Worm (Caenorhabditis elegans) whole organism, L4 larva: Measurements from ENCODE around the gene klp-6.
A peak's percentile ranks its signal among the peaks of the same experiment; 100 is the strongest.

Experiments
- F10B5.3 ChIP-seq: sonication (generic microtip); optimal IDR thresholded peaks from 2 replicates; lab custom pipeline; 2016; ENCODE audit warnings: mild to moderate bottlenecking, missing genetic modification characterization, missing compliant biosample characterization
- R02D3.7 ChIP-seq: fragments of 150-350 bp; sonication (generic microtip); optimal IDR thresholded peaks from 3 replicates; lab custom pipeline; 2014; ENCODE audit warnings: missing biosample characterization, missing genetic modification characterization
- T20F7.1 ChIP-seq: fragments of 200-800 bp; sonication (Bioruptor generic); optimal IDR thresholded peaks from 2 replicates; lab custom pipeline; 2018; ENCODE audit warnings: mild to moderate bottlenecking, missing genetic modification characterization, missing compliant biosample characterization
- T26A8.4 ChIP-seq: fragments of 200-800 bp; sonication (Bioruptor generic); IDR thresholded peaks from 2 replicates; pipeline ENCODE4 v1.3.6; 2022; ENCODE audit warnings: missing genetic modification characterization, missing compliant biosample characterization
- Y48G9A.11 ChIP-seq: fragments of 200-800 bp; sonication (Bioruptor generic); IDR thresholded peaks from 2 replicates; pipeline ENCODE4 v1.3.6; 2022; ENCODE audit warnings: missing genetic modification reagents, missing genetic modification characterization, missing compliant biosample characterization
- Y75B8A.6 ChIP-seq: fragments of 200-800 bp; sonication (Bioruptor generic); IDR thresholded peaks from 2 replicates; pipeline ENCODE4 v1.3.6; 2022; ENCODE audit warnings: missing genetic modification reagents, missing genetic modification characterization, missing compliant biosample characterization
- ZK337.2 ChIP-seq: fragments of 200-800 bp; sonication (Bioruptor generic); IDR thresholded peaks from 2 replicates; pipeline ENCODE4 v1.3.6; 2022; ENCODE audit warnings: missing genetic modification reagents, missing genetic modification characterization, missing compliant biosample characterization
- aha-1 ChIP-seq: fragments of 150-350 bp; peaks from one replicate; lab custom pipeline; 2014; ENCODE audit warnings: missing biosample characterization, missing genetic modification characterization
- aly-2 ChIP-seq: sonication (generic microtip); optimal IDR thresholded peaks from 2 replicates; lab custom pipeline; 2018; ENCODE audit warnings: missing biosample characterization, missing genetic modification characterization
- ama-1 ChIP-seq: fragments of 150-350 bp; optimal IDR thresholded peaks from 2 replicates; lab custom pipeline; 2014; ENCODE audit warnings: inconsistent platforms, mixed read lengths
- ceh-20 ChIP-seq: fragments of 200-800 bp; sonication (Bioruptor generic); IDR thresholded peaks from 2 replicates; pipeline ENCODE4 v1.3.6; 2022; ENCODE audit warnings: missing genetic modification reagents, missing genetic modification characterization, missing compliant biosample characterization
- ceh-82 ChIP-seq: sonication (generic microtip); optimal IDR thresholded peaks from 2 replicates; lab custom pipeline; 2017; ENCODE audit warnings: missing biosample characterization, missing genetic modification characterization
- cey-2 ChIP-seq: sonication (generic microtip); optimal IDR thresholded peaks from 3 replicates; lab custom pipeline; 2017; ENCODE audit warnings: missing genetic modification characterization, mild to moderate bottlenecking, missing compliant biosample characterization, antibody characterized with exemption, borderline replicate concordance; ENCODE audit not compliant: insufficient read depth
- ctbp-1 ChIP-seq: fragments of 200-800 bp; sonication (Bioruptor generic); IDR thresholded peaks from 2 replicates; pipeline ENCODE4 v1.3.6; 2022; ENCODE audit warnings: missing genetic modification reagents, missing genetic modification characterization, missing compliant biosample characterization
- daf-12 ChIP-seq: fragments of 150-350 bp; optimal IDR thresholded peaks from 2 replicates; lab custom pipeline; 2014; ENCODE audit warnings: missing biosample characterization, missing genetic modification reagents, missing genetic modification characterization
- dmd-6 ChIP-seq: fragments of 200-800 bp; sonication (Bioruptor generic); IDR thresholded peaks from 2 replicates; pipeline ENCODE4 v1.3.6; 2022; ENCODE audit warnings: missing genetic modification reagents, missing genetic modification characterization, missing compliant biosample characterization
- dpl-1 ChIP-seq: fragments of 150-350 bp; optimal IDR thresholded peaks from 2 replicates; lab custom pipeline; 2014; ENCODE audit warnings: missing biosample characterization, missing genetic modification reagents, missing genetic modification characterization
- dve-1 ChIP-seq: sonication (generic microtip); optimal IDR thresholded peaks from 2 replicates; lab custom pipeline; 2017; ENCODE audit warnings: antibody characterized with exemption, mild to moderate bottlenecking, missing genetic modification characterization, missing compliant biosample characterization; ENCODE audit not compliant: insufficient read depth
- egl-27 ChIP-seq: sonication (generic microtip); optimal IDR thresholded peaks from 3 replicates; lab custom pipeline; 2017; ENCODE audit warnings: missing biosample characterization, missing genetic modification reagents, missing genetic modification characterization
- fkh-10 ChIP-seq: fragments of 150-350 bp; optimal IDR thresholded peaks from 2 replicates; lab custom pipeline; 2014; ENCODE audit warnings: missing biosample characterization, missing genetic modification reagents, missing genetic modification characterization
- hif-1 ChIP-seq, 2 experiments: sonication (generic microtip); optimal IDR thresholded peaks; 2 replicates each; lab custom pipeline; 2016 to 2017; ENCODE audit warnings: missing compliant biosample characterization in 2 of 2, missing genetic modification characterization in 2 of 2, missing genetic modification reagents in 2 of 2, missing genotype in 2 of 2, mild to moderate bottlenecking in 1 of 2
- hlh-11 ChIP-seq: fragments of 200-800 bp; sonication (Bioruptor generic); optimal IDR thresholded peaks from 2 replicates; lab custom pipeline; 2018; ENCODE audit warnings: mild to moderate bottlenecking, missing genetic modification characterization, missing compliant biosample characterization
- hmg-1.1 ChIP-seq: fragments of 200-800 bp; sonication (Bioruptor generic); IDR thresholded peaks from 2 replicates; pipeline ENCODE4 v1.3.6; 2022; ENCODE audit warnings: missing genetic modification reagents, missing genetic modification characterization, missing compliant biosample characterization
- jun-1 ChIP-seq: fragments of 150-350 bp; optimal IDR thresholded peaks from 2 replicates; lab custom pipeline; 2014; ENCODE audit warnings: missing biosample characterization, missing genetic modification reagents, missing genetic modification characterization
- lin-1 ChIP-seq: fragments of 200-800 bp; sonication (Bioruptor generic); IDR thresholded peaks from 2 replicates; pipeline ENCODE4 v1.3.6; 2022; ENCODE audit warnings: missing genetic modification reagents, missing genetic modification characterization, missing compliant biosample characterization
- lin-15B ChIP-seq: fragments of 150-350 bp; sonication (generic microtip); optimal IDR thresholded peaks from 3 replicates; lab custom pipeline; 2014; ENCODE audit warnings: missing biosample characterization, missing genetic modification characterization
- lin-38 ChIP-seq: fragments of 200-800 bp; sonication (Bioruptor generic); IDR thresholded peaks from 2 replicates; pipeline ENCODE4 v1.3.6; 2022; ENCODE audit warnings: missing genetic modification reagents, missing genetic modification characterization, missing compliant biosample characterization
- lsy-2 ChIP-seq, 2 experiments: fragments of 150-350 bp in 1 of 2; sonication (generic microtip) in 1 of 2; optimal IDR thresholded peaks; 2 replicates each; lab custom pipeline; 2014 to 2017; ENCODE audit warnings: missing biosample characterization in 2 of 2, missing genetic modification characterization in 2 of 2
- madf-5 ChIP-seq, 2 experiments: fragments of 200-800 bp; sonication (Bioruptor generic); IDR thresholded peaks; 2 replicates each; pipeline ENCODE4 v1.3.6; 2022; ENCODE audit warnings: missing compliant biosample characterization in 2 of 2, missing genetic modification characterization in 2 of 2
- madf-9 ChIP-seq: fragments of 200-800 bp; sonication (Bioruptor generic); conservative IDR thresholded peaks from 2 replicates; pipeline ENCODE4 v1.3.6; 2022; ENCODE audit warnings: missing genetic modification reagents, missing genetic modification characterization, missing compliant biosample characterization
- mdt-29 ChIP-seq: fragments of 200-800 bp; sonication (Bioruptor generic); IDR thresholded peaks from 2 replicates; pipeline ENCODE4 v1.3.6; 2022; ENCODE audit warnings: missing genetic modification reagents, missing genetic modification characterization, missing compliant biosample characterization
- mep-1 ChIP-seq: fragments of 150-350 bp; sonication (generic microtip); optimal IDR thresholded peaks from 3 replicates; lab custom pipeline; 2014; ENCODE audit warnings: missing biosample characterization, missing genetic modification characterization
- mxl-2 ChIP-seq: fragments of 200-800 bp; sonication (Bioruptor generic); conservative IDR thresholded peaks from 2 replicates; pipeline ENCODE4 v1.3.6; 2022; ENCODE audit warnings: missing genetic modification reagents, missing genetic modification characterization, missing compliant biosample characterization
- nhr-10 ChIP-seq: fragments of 150-350 bp; optimal IDR thresholded peaks from 2 replicates; lab custom pipeline; 2014; ENCODE audit warnings: missing biosample characterization, missing genetic modification characterization
- nhr-102 ChIP-seq: sonication (generic microtip); optimal IDR thresholded peaks from 2 replicates; lab custom pipeline; 2016; ENCODE audit warnings: mild to moderate bottlenecking, missing genetic modification characterization, moderate library complexity, missing compliant biosample characterization
- nhr-41 ChIP-seq: fragments of 200-800 bp; sonication (Bioruptor generic); IDR thresholded peaks from 2 replicates; pipeline ENCODE4 v1.3.6; 2022; ENCODE audit warnings: missing genetic modification reagents, missing genetic modification characterization, missing compliant biosample characterization
- nhr-42 ChIP-seq: fragments of 200-800 bp; sonication (Bioruptor generic); IDR thresholded peaks from 2 replicates; pipeline ENCODE4 v1.3.6; 2022; ENCODE audit warnings: missing genetic modification characterization, missing compliant biosample characterization
- pha-4 ChIP-seq, 2 experiments: fragments of 150-350 bp in 1 of 2; fragments of 200-800 bp in 1 of 2; sonication (Bioruptor generic) in 1 of 2; IDR thresholded peaks in 1 of 2; optimal IDR thresholded peaks in 1 of 2; 2 replicates each; pipeline versions ENCODE4 v1.3.6 to Lab custom; 2014 to 2022; ENCODE audit warnings: missing genetic modification characterization in 2 of 2, missing genetic modification reagents in 2 of 2, missing biosample characterization in 1 of 2, missing compliant biosample characterization in 1 of 2
- php-3 ChIP-seq: fragments of 200-800 bp; sonication (Bioruptor generic); IDR thresholded peaks from 2 replicates; pipeline ENCODE4 v1.3.6; 2022; ENCODE audit warnings: missing genetic modification reagents, missing genetic modification characterization, missing compliant biosample characterization
- rbr-2 ChIP-seq: sonication (generic microtip); optimal IDR thresholded peaks from 2 replicates; lab custom pipeline; 2016; ENCODE audit warnings: missing genotype, missing genetic modification characterization, missing compliant biosample characterization
- sdz-12 ChIP-seq: fragments of 200-800 bp; sonication (Bioruptor generic); optimal IDR thresholded peaks from 2 replicates; lab custom pipeline; 2018; ENCODE audit warnings: mild to moderate bottlenecking, missing genetic modification characterization, missing compliant biosample characterization
- snpc-1.2 ChIP-seq: fragments of 200-800 bp; sonication (Bioruptor generic); IDR thresholded peaks from 2 replicates; pipeline ENCODE4 v1.3.6; 2022; ENCODE audit warnings: missing genetic modification reagents, missing genetic modification characterization, missing compliant biosample characterization
- spr-1 ChIP-seq: sonication (generic microtip); optimal IDR thresholded peaks from 2 replicates; lab custom pipeline; 2016; ENCODE audit warnings: mild to moderate bottlenecking, missing genetic modification characterization, missing compliant biosample characterization
- tra-1 ChIP-seq: fragments of 200-800 bp; sonication (Bioruptor generic); IDR thresholded peaks from 2 replicates; pipeline ENCODE4 v1.3.6; 2022; ENCODE audit warnings: missing genetic modification reagents, missing genetic modification characterization, missing compliant biosample characterization
- zfp-3 ChIP-seq: fragments of 200-800 bp; sonication (Bioruptor generic); conservative IDR thresholded peaks from 2 replicates; pipeline ENCODE4 v1.3.6; 2022; ENCODE audit warnings: missing genetic modification reagents, missing genetic modification characterization, missing compliant biosample characterization
- ztf-11 ChIP-seq: fragments of 150-350 bp; optimal IDR thresholded peaks from 2 replicates; lab custom pipeline; 2014; ENCODE audit warnings: missing biosample characterization, missing genetic modification characterization

Gene klp-6

DNA sequence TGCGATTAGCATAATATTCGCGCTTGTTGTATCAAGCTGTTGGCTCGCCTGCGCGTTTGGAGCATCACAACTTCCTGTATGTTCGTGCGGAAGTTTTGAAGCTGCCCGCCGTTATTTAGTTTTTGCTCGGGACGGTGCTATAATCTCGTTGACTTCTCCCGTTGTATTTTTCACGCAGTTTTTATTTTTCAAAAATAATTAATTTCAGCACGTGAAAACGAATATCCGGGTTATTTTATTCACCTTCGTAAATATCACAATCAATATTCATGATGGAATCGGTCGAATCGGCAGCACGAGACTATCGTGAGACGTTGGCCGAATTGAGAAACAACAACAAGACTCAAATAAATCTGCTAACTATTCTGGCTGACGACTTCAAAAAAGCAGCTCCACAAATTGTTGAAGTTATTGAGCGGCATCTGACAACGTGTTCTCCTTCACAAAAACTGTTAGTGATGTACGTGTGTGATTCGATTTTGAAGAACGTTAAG is 5.5 kb upstream of the klp-6 start:
- TF ChIP-seq mdt-29 (GFP tag; lab: Robert Waterston, UW) (0 out of 2 replicates have a peak, but pooled peaks have one; percentile 43), F10B5.3 (tag; lab: Kevin White, UChicago) (no peak), madf-9 (GFP tag; lab: Robert Waterston, UW) (peak; percentile 65), ctbp-1 (GFP tag; lab: Robert Waterston, UW) (0 out of 2 replicates have a peak, but pooled peaks have one; percentile 8), pha-4 (GFP tag; IDR thresholded peaks at IDR 0.05; lab: Robert Waterston, UW) (peak; percentile 72), pha-4 (tag; optimal IDR thresholded peaks at IDR 0.05; lab: Kevin White, UChicago) (no peak), rbr-2 (tag; lab: Kevin White, UChicago) (peak; percentile 46), madf-5 (GFP tag; IDR thresholded peaks at IDR 0.05; lab: Robert Waterston, UW) (no peak), Y75B8A.6 (GFP tag; lab: Robert Waterston, UW) (peak; percentile 79; the same call in 1 of the 2 replicates), ama-1 (peak; percentile 80), dpl-1 (GFP tag; lab: Kevin White, UChicago) (peak; percentile 20), dve-1 (tag; lab: Kevin White, UChicago) (peak; percentile 27), hlh-11 (peak; percentile 15), T26A8.4 (GFP tag; lab: Robert Waterston, UW) (peak; percentile 60), zfp-3 (GFP tag; lab: Robert Waterston, UW) (peak; percentile 82), sdz-12 (GFP tag; lab: Kevin White, UChicago) (peak; percentile 41), aly-2 (tag; lab: Kevin White, UChicago) (no peak), T20F7.1 (GFP tag; lab: Kevin White, UChicago) (peak; percentile 62), ceh-20 (GFP tag; lab: Robert Waterston, UW) (peak; percentile 20; the same call in 1 of the 2 replicates), ztf-11 (tag; lab: Kevin White, UChicago) (no peak), fkh-10 (GFP tag; lab: Kevin White, UChicago) (no peak), nhr-102 (tag; lab: Kevin White, UChicago) (peak; percentile 53), cey-2 (tag; lab: Kevin White, UChicago) (no peak), aha-1 (tag; lab: Kevin White, UChicago) (peak; percentile 80), ceh-82 (tag; lab: Kevin White, UChicago) (no peak), php-3 (GFP tag; lab: Robert Waterston, UW) (0 out of 2 replicates have a peak, but pooled peaks have one; percentile 11), nhr-10 (tag; lab: Kevin White, UChicago) (no peak), mep-1 (tag; lab: Kevin White, UChicago) (peak; percentile 53), hmg-1.1 (GFP tag; lab: Robert Waterston, UW) (0 out of 2 replicates have a peak, but pooled peaks have one; percentile 30), lin-38 (GFP tag; lab: Robert Waterston, UW) (peak; percentile 55; the same call in 1 of the 2 replicates), lsy-2 (tag; optimal IDR thresholded peaks at IDR 0.05; lab: Kevin White, UChicago) (peak in 1 of 2 experiments; percentile 55), nhr-41 (GFP tag; lab: Robert Waterston, UW) (no peak), spr-1 (peak; percentile 29), hif-1 (tag; optimal IDR thresholded peaks at IDR 0.05; lab: Kevin White, UChicago) (peak in 1 of 2 experiments; percentile 43), Y48G9A.11 (GFP tag; lab: Robert Waterston, UW) (peak; percentile 17; the same call in 1 of the 2 replicates), jun-1 (tag; lab: Kevin White, UChicago) (peak; percentile 8), mxl-2 (GFP tag; lab: Robert Waterston, UW) (no peak), egl-27 (tag; lab: Kevin White, UChicago) (no peak), daf-12 (tag; lab: Kevin White, UChicago) (no peak), lin-15B (tag; lab: Kevin White, UChicago) (no peak), dmd-6 (peak; percentile 49), snpc-1.2 (GFP tag; lab: Robert Waterston, UW) (peak; percentile 41; the same call in 1 of the 2 replicates), ZK337.2 (GFP tag; lab: Robert Waterston, UW) (0 out of 2 replicates have a peak, but pooled peaks have one; percentile 26), lin-1 (GFP tag; lab: Robert Waterston, UW) (0 out of 2 replicates have a peak, but pooled peaks have one; percentile 18), nhr-42 (no peak), R02D3.7 (tag; lab: Kevin White, UChicago) (no peak), tra-1 (GFP tag; lab: Robert Waterston, UW) (0 out of 2 replicates have a peak, but pooled peaks have one; percentile 13)
